Worm (Caenorhabditis elegans) whole organism, young adult: ENCODE results near the gene atg-3.

Source experiments
- B0261.1 ChIP-seq: sonication (generic microtip); optimal IDR thresholded peaks from 2 replicates; lab custom pipeline; 2016; ENCODE audit warnings: mild to moderate bottlenecking, missing genetic modification characterization, moderate library complexity, missing compliant biosample characterization
- D2030.7 ChIP-seq: fragments of 200-800 bp; sonication (Bioruptor generic); IDR thresholded peaks from 2 replicates; pipeline ENCODE4 v1.3.6; 2022; ENCODE audit warnings: missing genetic modification reagents, missing genetic modification characterization, missing compliant biosample characterization
- F10E7.11 ChIP-seq: sonication (generic microtip); optimal IDR thresholded peaks from 2 replicates; lab custom pipeline; 2017; ENCODE audit warnings: mild to moderate bottlenecking, missing genetic modification characterization, moderate library complexity, missing compliant biosample characterization
- F22D6.2 ChIP-seq: sonication (generic microtip); optimal IDR thresholded peaks from 2 replicates; lab custom pipeline; 2016; ENCODE audit warnings: mild to moderate bottlenecking, missing genetic modification characterization, missing compliant biosample characterization
- F33H1.4 ChIP-seq: fragments of 200-800 bp; sonication (Bioruptor generic); IDR thresholded peaks from 2 replicates; pipeline ENCODE4 v1.3.6; 2022; ENCODE audit warnings: missing genetic modification reagents, missing genetic modification characterization, missing compliant biosample characterization
- F55B11.4 ChIP-seq: sonication (generic microtip); optimal IDR thresholded peaks from 2 replicates; lab custom pipeline; 2016; ENCODE audit warnings: missing compliant biosample characterization, missing genetic modification characterization, borderline replicate concordance; ENCODE audit not compliant: insufficient read depth
- F57C9.4 ChIP-seq: sonication (generic microtip); optimal IDR thresholded peaks from 2 replicates; lab custom pipeline; 2017; ENCODE audit warnings: mild to moderate bottlenecking, missing genetic modification characterization, missing compliant biosample characterization
- K12H6.12 ChIP-seq: fragments of 200-800 bp; sonication (Bioruptor generic); optimal IDR thresholded peaks from 2 replicates; lab custom pipeline; 2018; ENCODE audit warnings: mild to moderate bottlenecking, missing genetic modification characterization, missing compliant biosample characterization
- T26A5.8 ChIP-seq: sonication (generic microtip); optimal IDR thresholded peaks from 2 replicates; lab custom pipeline; 2016; ENCODE audit warnings: missing genetic modification characterization, missing compliant biosample characterization
- Y67H2A.10 ChIP-seq: fragments of 200-800 bp; sonication (Bioruptor generic); conservative IDR thresholded peaks from 2 replicates; pipeline ENCODE4 v1.3.6; 2022; ENCODE audit warnings: missing genetic modification reagents, missing genetic modification characterization, missing compliant biosample characterization
- Y79H2A.3 ChIP-seq: fragments of 200-800 bp; sonication (Bioruptor generic); conservative IDR thresholded peaks from 2 replicates; pipeline ENCODE4 v1.3.6; 2022; ENCODE audit warnings: missing genetic modification reagents, missing genetic modification characterization, missing compliant biosample characterization
- ama-1 ChIP-seq, 3 experiments: fragments of 150-350 bp in 1 of 3; sonication (generic microtip) in 2 of 3; optimal IDR thresholded peaks; 2 replicates each; lab custom pipeline; 2014 to 2018; ENCODE audit warnings: missing biosample characterization in 2 of 3, missing genetic modification characterization in 2 of 3, missing genetic modification reagents in 2 of 3
- aptf-3 ChIP-seq: fragments of 200-800 bp; sonication (Bioruptor generic); IDR thresholded peaks from 2 replicates; pipeline ENCODE4 v1.3.6; 2022; ENCODE audit warnings: missing genetic modification characterization, missing compliant biosample characterization
- athp-1 ChIP-seq: sonication (generic microtip); optimal IDR thresholded peaks from 2 replicates; lab custom pipeline; 2017; ENCODE audit warnings: mild to moderate bottlenecking, missing genetic modification characterization, missing compliant biosample characterization
- attf-3 ChIP-seq: fragments of 200-800 bp; sonication (Bioruptor generic); conservative IDR thresholded peaks from 2 replicates; pipeline ENCODE4 v1.3.6; 2022; ENCODE audit warnings: missing genetic modification reagents, missing genetic modification characterization, missing compliant biosample characterization
- attf-5 ChIP-seq: fragments of 200-800 bp; sonication (Bioruptor generic); optimal IDR thresholded peaks from 2 replicates; lab custom pipeline; 2018; ENCODE audit warnings: mild to moderate bottlenecking, missing genetic modification characterization, missing compliant biosample characterization
- bed-1 ChIP-seq: fragments of 200-800 bp; sonication (Bioruptor generic); IDR thresholded peaks from 2 replicates; pipeline ENCODE4 v1.3.6; 2022; ENCODE audit warnings: missing genetic modification reagents, missing genetic modification characterization, missing compliant biosample characterization
- cebp-1 ChIP-seq, 2 experiments: fragments of 200-800 bp in 1 of 2; sonication (Bioruptor generic) in 1 of 2; sonication (generic microtip) in 1 of 2; IDR thresholded peaks in 1 of 2; optimal IDR thresholded peaks in 1 of 2; 2 replicates each; pipeline versions ENCODE4 v1.3.6 to Lab custom; 2017 to 2022; ENCODE audit warnings: missing compliant biosample characterization in 2 of 2, missing genetic modification characterization in 2 of 2, mild to moderate bottlenecking in 1 of 2, missing genetic modification reagents in 1 of 2, moderate library complexity in 1 of 2
- ceh-100 ChIP-seq: fragments of 200-800 bp; sonication (Bioruptor generic); IDR thresholded peaks from 2 replicates; pipeline ENCODE4 v1.3.6; 2022; ENCODE audit warnings: missing genetic modification reagents, missing genetic modification characterization, missing compliant biosample characterization
- ceh-58 ChIP-seq: fragments of 200-800 bp; sonication (Bioruptor generic); IDR thresholded peaks from 2 replicates; pipeline ENCODE4 v1.3.6; 2022; ENCODE audit warnings: missing genetic modification characterization, missing compliant biosample characterization
- die-1 ChIP-seq: sonication (generic microtip); optimal IDR thresholded peaks from 2 replicates; lab custom pipeline; 2016; ENCODE audit warnings: missing genotype, mild to moderate bottlenecking, missing genetic modification characterization, missing compliant biosample characterization
- efl-1 ChIP-seq: fragments of 150-350 bp; optimal IDR thresholded peaks from 2 replicates; lab custom pipeline; 2014; ENCODE audit warnings: missing biosample characterization, missing genetic modification reagents, missing genetic modification characterization
- egl-44 ChIP-seq: fragments of 200-800 bp; sonication (Bioruptor generic); IDR thresholded peaks from 2 replicates; pipeline ENCODE4 v1.3.6; 2022; ENCODE audit warnings: missing genetic modification reagents, missing genetic modification characterization, missing compliant biosample characterization
- fkh-3 ChIP-seq: sonication (generic microtip); optimal IDR thresholded peaks from 2 replicates; lab custom pipeline; 2016; ENCODE audit warnings: mild to moderate bottlenecking, missing genetic modification characterization, missing compliant biosample characterization
- him-1 ChIP-seq: sonication (generic microtip); optimal IDR thresholded peaks from 2 replicates; lab custom pipeline; 2016; ENCODE audit warnings: missing genotype, missing genetic modification reagents, missing genetic modification characterization, missing compliant biosample characterization
- hlh-12 ChIP-seq: sonication (generic microtip); optimal IDR thresholded peaks from 2 replicates; lab custom pipeline; 2016; ENCODE audit warnings: missing genetic modification characterization, missing compliant biosample characterization
- let-526 ChIP-seq: fragments of 200-800 bp; sonication (Bioruptor generic); IDR thresholded peaks from 2 replicates; pipeline ENCODE4 v1.3.6; 2022; ENCODE audit warnings: missing genetic modification reagents, missing genetic modification characterization, missing compliant biosample characterization
- lin-35 ChIP-seq, 3 experiments: fragments of 150-350 bp in 2 of 3; sonication (generic microtip) in 1 of 3; optimal IDR thresholded peaks; 2 replicates each; lab custom pipeline; 2014 to 2018; ENCODE audit warnings: missing biosample characterization in 3 of 3, missing genetic modification characterization in 3 of 3, missing genetic modification reagents in 3 of 3
- lsy-27 ChIP-seq: sonication (generic microtip); optimal IDR thresholded peaks from 2 replicates; lab custom pipeline; 2017; ENCODE audit warnings: missing genetic modification characterization, mild to moderate bottlenecking, missing compliant biosample characterization, antibody characterized with exemption, missing genotype, borderline replicate concordance; ENCODE audit not compliant: insufficient read depth
- madf-10 ChIP-seq: sonication (generic microtip); optimal IDR thresholded peaks from 2 replicates; lab custom pipeline; 2016; ENCODE audit warnings: mild to moderate bottlenecking, missing genetic modification characterization, missing compliant biosample characterization
- madf-3 ChIP-seq: fragments of 200-800 bp; sonication (Bioruptor generic); IDR thresholded peaks from 2 replicates; pipeline ENCODE4 v1.3.6; 2022; ENCODE audit warnings: missing genetic modification reagents, missing genetic modification characterization, missing compliant biosample characterization
- madf-6 ChIP-seq: fragments of 200-800 bp; sonication (Bioruptor generic); IDR thresholded peaks from 2 replicates; pipeline ENCODE4 v1.3.6; 2022; ENCODE audit warnings: missing genetic modification reagents, missing genetic modification characterization, missing compliant biosample characterization
- madf-8 ChIP-seq: fragments of 200-800 bp; sonication (Bioruptor generic); conservative IDR thresholded peaks from 2 replicates; pipeline ENCODE4 v1.3.6; 2022; ENCODE audit warnings: missing genetic modification reagents, missing genetic modification characterization, missing compliant biosample characterization
- mel-28 ChIP-seq: sonication (generic microtip); optimal IDR thresholded peaks from 2 replicates; lab custom pipeline; 2016; ENCODE audit warnings: borderline replicate concordance, mild to moderate bottlenecking, missing genetic modification characterization, missing compliant biosample characterization
- nfyb-1 ChIP-seq: fragments of 200-800 bp; sonication (Bioruptor generic); IDR thresholded peaks from 2 replicates; pipeline ENCODE4 v1.3.6; 2022; ENCODE audit warnings: missing genetic modification reagents, missing genetic modification characterization, missing compliant biosample characterization
- nhr-179 ChIP-seq: sonication (generic microtip); optimal IDR thresholded peaks from 2 replicates; lab custom pipeline; 2016; ENCODE audit warnings: mild to moderate bottlenecking, missing genetic modification characterization, missing compliant biosample characterization
- nhr-80 ChIP-seq: sonication (generic microtip); optimal IDR thresholded peaks from 2 replicates; lab custom pipeline; 2016; ENCODE audit warnings: missing genetic modification characterization, missing compliant biosample characterization
- pbrm-1 ChIP-seq: fragments of 200-800 bp; sonication (Bioruptor generic); IDR thresholded peaks from 2 replicates; pipeline ENCODE4 v1.3.6; 2022; ENCODE audit warnings: missing genetic modification reagents, missing genetic modification characterization, missing compliant biosample characterization
- sdz-38 ChIP-seq: sonication (generic microtip); optimal IDR thresholded peaks from 2 replicates; lab custom pipeline; 2016; ENCODE audit warnings: missing genotype, missing genetic modification characterization, missing compliant biosample characterization
- snpc-1.1 ChIP-seq: sonication (generic microtip); optimal IDR thresholded peaks from 2 replicates; lab custom pipeline; 2017; ENCODE audit warnings: missing genetic modification characterization, mild to moderate bottlenecking, missing compliant biosample characterization, antibody characterized with exemption, moderate library complexity, missing genotype, missing genetic modification reagents; ENCODE audit not compliant: insufficient read depth
- snpc-3.4 ChIP-seq: sonication (generic microtip); optimal IDR thresholded peaks from 2 replicates; lab custom pipeline; 2017; ENCODE audit warnings: missing genetic modification characterization, mild to moderate bottlenecking, missing compliant biosample characterization, antibody characterized with exemption, moderate library complexity, missing genotype, missing genetic modification reagents
- tbp1 ChIP-seq: fragments of 200-800 bp; sonication (Bioruptor generic); optimal IDR thresholded peaks from 2 replicates; lab custom pipeline; 2018; ENCODE audit warnings: mild to moderate bottlenecking, missing genetic modification characterization, missing compliant biosample characterization
- tlf-1 ChIP-seq: fragments of 200-800 bp; sonication (Bioruptor generic); optimal IDR thresholded peaks from 2 replicates; lab custom pipeline; 2018; ENCODE audit warnings: mild to moderate bottlenecking, missing genetic modification characterization, missing compliant biosample characterization
- zim-3 ChIP-seq: sonication (generic microtip); optimal IDR thresholded peaks from 2 replicates; lab custom pipeline; 2017; ENCODE audit warnings: mild to moderate bottlenecking, missing genetic modification characterization, moderate library complexity, missing compliant biosample characterization
- ztf-18 ChIP-seq: sonication (generic microtip); optimal IDR thresholded peaks from 2 replicates; lab custom pipeline; 2016; ENCODE audit warnings: missing genotype, mild to moderate bottlenecking, missing genetic modification characterization, missing compliant biosample characterization
- ztf-22 ChIP-seq: fragments of 200-800 bp; sonication (Bioruptor generic); optimal IDR thresholded peaks from 2 replicates; lab custom pipeline; 2018; ENCODE audit warnings: mild to moderate bottlenecking, missing genetic modification characterization, moderate library complexity, missing compliant biosample characterization
- ztf-25 ChIP-seq: fragments of 200-800 bp; sonication (Bioruptor generic); IDR thresholded peaks from 2 replicates; pipeline ENCODE4 v1.3.6; 2022; ENCODE audit warnings: missing genetic modification reagents, missing genetic modification characterization, missing compliant biosample characterization
- ztf-28 ChIP-seq: fragments of 200-800 bp; sonication (Bioruptor generic); IDR thresholded peaks from 2 replicates; pipeline ENCODE4 v1.3.6; 2022; ENCODE audit warnings: missing genetic modification reagents, missing genetic modification characterization, missing compliant biosample characterization

The atg-3 gene

DNA sequence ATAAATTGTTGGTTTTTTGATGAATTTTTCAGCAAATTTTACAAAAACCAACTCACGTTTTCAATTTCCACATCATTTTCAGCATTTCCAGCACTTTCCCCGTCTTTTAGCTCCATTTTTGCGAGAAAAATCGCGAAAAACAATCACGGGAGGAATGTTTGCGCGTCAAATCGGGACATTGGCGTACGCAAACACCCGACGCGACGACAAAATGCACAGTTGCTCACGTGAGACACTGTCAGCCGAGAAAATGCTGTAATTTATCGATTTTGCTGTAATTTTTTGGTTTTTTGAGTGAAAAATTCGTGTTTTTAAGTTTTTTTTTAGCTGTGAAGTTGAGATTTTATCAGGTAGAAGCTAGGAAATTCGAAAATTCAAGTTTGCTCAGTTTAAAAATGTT, 766 bp upstream of the atg-3 start, which contains the start of gene Y55F3AM.9 (continued):
- TF ChIP-seq ztf-28 (GFP tag; lab: Robert Waterston, UW) (0 out of 2 replicates have a peak, but pooled peaks have one; percentile 13), ztf-25 (no peak), zim-3 (tag; lab: Kevin White, UChicago) (no peak), Y67H2A.10 (GFP tag; lab: Robert Waterston, UW) (no peak), tlf-1 (GFP tag; lab: Kevin White, UChicago) (no peak), B0261.1 (no peak), F33H1.4 (GFP tag; lab: Robert Waterston, UW) (peak; percentile 52), nfyb-1 (0 out of 2 replicates have a peak, but pooled peaks have one; percentile 17), Y79H2A.3 (GFP tag; lab: Robert Waterston, UW) (no peak), ztf-18 (tag; lab: Kevin White, UChicago) (no peak), hlh-12 (no peak), madf-10 (tag; lab: Kevin White, UChicago) (no peak), mel-28 (no peak), him-1 (tag; lab: Kevin White, UChicago) (no peak), efl-1 (GFP tag; lab: Kevin White, UChicago) (peak; percentile 10), sdz-38 (no peak), bed-1 (GFP tag; lab: Robert Waterston, UW) (no peak), let-526 (GFP tag; lab: Robert Waterston, UW) (no peak), snpc-3.4 (tag; lab: Kevin White, UChicago) (no peak), D2030.7 (GFP tag; lab: Robert Waterston, UW) (no peak), nhr-80 (no peak), athp-1 (tag; lab: Kevin White, UChicago) (no peak), ceh-100 (GFP tag; lab: Robert Waterston, UW) (no peak), cebp-1 (GFP tag; IDR thresholded peaks at IDR 0.05; lab: Robert Waterston, UW) (no peak), cebp-1 (tag; optimal IDR thresholded peaks at IDR 0.05; lab: Kevin White, UChicago) (peak; percentile 37), aptf-3 (GFP tag; lab: Robert Waterston, UW) (no peak), attf-3 (GFP tag; lab: Robert Waterston, UW) (no peak), attf-5 (GFP tag; lab: Kevin White, UChicago) (peak; percentile 48), ceh-58 (GFP tag; lab: Robert Waterston, UW) (no peak), nhr-179 (tag; lab: Kevin White, UChicago) (no peak), F22D6.2 (tag; lab: Kevin White, UChicago) (no peak), lin-35 (GFP tag; optimal IDR thresholded peaks at IDR 0.05; lab: Kevin White, UChicago) (peak in 1 of 3 experiments; percentile 22), fkh-3 (no peak), T26A5.8 (tag; lab: Kevin White, UChicago) (no peak), lsy-27 (tag; lab: Kevin White, UChicago) (no peak), pbrm-1 (GFP tag; lab: Robert Waterston, UW) (no peak), egl-44 (GFP tag; lab: Robert Waterston, UW) (no peak), ztf-22 (GFP tag; lab: Kevin White, UChicago) (no peak), K12H6.12 (tag; lab: Kevin White, UChicago) (peak; percentile 27), F55B11.4 (tag; lab: Kevin White, UChicago) (no peak), F57C9.4 (tag; lab: Kevin White, UChicago) (no peak), madf-6 (GFP tag; lab: Robert Waterston, UW) (peak; percentile 51; the same call in 1 of the 2 replicates), snpc-1.1 (tag; lab: Kevin White, UChicago) (peak; percentile 19), F10E7.11 (tag; lab: Kevin White, UChicago) (no peak), tbp1 (GFP tag; lab: Kevin White, UChicago) (peak; percentile 10), madf-8 (no peak), madf-3 (GFP tag; lab: Robert Waterston, UW) (no peak), ama-1 (optimal IDR thresholded peaks at IDR 0.05; lab: Kevin White, UChicago) (no peak), ama-1 (GFP tag; optimal IDR thresholded peaks at IDR 0.05; lab: Kevin White, UChicago) (no peak), die-1 (tag; lab: Kevin White, UChicago) (no peak)
